Worm (Caenorhabditis elegans) whole organism, L4/young adult: Measurements from ENCODE around the gene col-91.

Experiments
- W03F9.2 ChIP-seq: fragments of 150-350 bp; optimal IDR thresholded peaks from 2 replicates; lab custom pipeline; 2014; ENCODE audit warnings: missing biosample characterization, missing genetic modification characterization
- dao-5 ChIP-seq: sonication (generic microtip); optimal IDR thresholded peaks from 2 replicates; lab custom pipeline; 2016; ENCODE audit warnings: missing genotype, missing genetic modification characterization, moderate library complexity, missing compliant biosample characterization
- him-1 ChIP-seq: sonication (generic microtip); optimal IDR thresholded peaks from 2 replicates; lab custom pipeline; 2016; ENCODE audit warnings: missing genotype, missing genetic modification reagents, missing genetic modification characterization, missing compliant biosample characterization

col-91 gene

DNA sequence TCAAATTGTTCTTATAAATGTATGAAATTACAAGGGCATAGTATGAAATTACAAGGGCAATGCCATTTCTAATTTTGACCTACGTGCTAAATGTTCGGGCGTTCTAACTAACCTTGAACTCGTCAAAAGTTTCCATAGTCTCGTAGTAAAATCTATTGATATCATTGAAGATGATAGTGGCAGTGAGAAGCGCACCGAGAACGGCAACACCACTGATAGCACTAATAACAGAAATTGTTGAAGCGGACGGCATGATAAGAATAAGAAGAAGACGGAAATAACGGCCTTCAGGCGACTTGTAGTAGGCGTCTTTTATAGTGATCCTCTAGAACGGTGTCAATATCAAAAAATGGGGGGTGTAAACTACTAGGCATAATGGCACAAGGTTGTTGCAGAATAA is at the start of gene col-91:
col-91 (minus strand) TSS at position 288 of the 400 bp plus-strand sequence.
- no peak for TF ChIP-seq him-1
- no peak for TF ChIP-seq dao-5 (tag; lab: Kevin White, UChicago)
- TF ChIP-seq W03F9.2 (tag; lab: Kevin White, UChicago) = no peak

DNA sequence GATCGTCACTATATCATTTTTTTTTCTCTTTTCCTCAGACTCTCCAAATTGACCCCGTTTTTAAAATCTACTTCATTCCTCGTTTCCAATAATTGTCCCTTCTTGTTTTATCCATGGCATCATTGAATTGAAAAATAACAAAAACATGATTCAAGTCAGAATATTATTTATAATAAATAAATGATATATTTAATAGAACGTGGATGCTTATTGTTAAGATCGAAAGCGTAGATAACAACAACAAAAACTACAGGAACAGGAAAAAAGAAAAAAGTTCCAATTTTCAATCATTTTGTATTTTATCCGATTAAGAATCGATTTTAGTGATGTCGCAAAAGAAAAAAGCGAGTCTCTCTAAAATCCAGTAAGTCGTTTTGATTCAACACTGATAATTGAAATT is 48.9 kb upstream of the col-91 start, which contains the start of gene F10E9.2:
F10E9.2 (plus strand) TSS at position 301 of the 400 bp plus-strand sequence.
- TF ChIP-seq dao-5 (tag; lab: Kevin White, UChicago) (no peak), W03F9.2 (tag; lab: Kevin White, UChicago) (no peak), him-1 (no peak)

ce11 chrIII:8310239-8311057 is 47.0 kb upstream of the col-91 start, which contains the start of gene F10E9.3:
F10E9.3 (plus strand) TSS chrIII:8311007.
- TF ChIP-seq W03F9.2 (tag; lab: Kevin White, UChicago) (no peak), him-1 (no peak), dao-5 (tag; lab: Kevin White, UChicago) (no peak)

- TF ChIP-seq W03F9.2 (tag; lab: Kevin White, UChicago) = no peak
- no peak for TF ChIP-seq him-1
- TF ChIP-seq dao-5 (tag; lab: Kevin White, UChicago) = no peak
Measured at ce11 chrIII:8308238-8308637, 44.8 kb upstream of the col-91 start, which contains the start of gene F10E9.4. F10E9.4 (plus strand) TSS chrIII:8308538.

DNA sequence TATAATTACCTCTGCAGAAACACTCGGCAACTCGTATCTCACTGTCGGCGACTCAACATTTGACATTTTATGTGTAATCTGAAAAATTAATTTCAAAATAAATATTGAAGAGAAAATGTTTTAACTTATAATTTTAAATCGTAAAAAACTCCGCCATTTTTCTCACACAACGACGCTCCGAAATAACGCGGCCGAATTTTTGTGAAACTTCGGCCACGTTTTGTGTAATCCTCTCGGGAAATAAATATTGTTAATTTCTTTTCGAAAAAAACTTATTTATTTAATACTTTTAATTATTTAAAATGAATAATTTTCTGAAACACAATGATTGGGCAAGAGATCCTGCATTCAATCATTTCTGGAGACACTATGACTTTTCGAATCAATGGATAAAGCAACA is 43.9 kb upstream of the col-91 start, which contains the start of the genes F10E9.7 and F10E9.5:
F10E9.7 (minus strand) TSS at position 86 of the 400 bp plus-strand sequence.
F10E9.5 (plus strand) TSS at position 237 of the 400 bp plus-strand sequence.
- TF ChIP-seq dao-5 (tag; lab: Kevin White, UChicago) = no peak
- peak; percentile 65 for TF ChIP-seq him-1
- peak; percentile 96 for TF ChIP-seq W03F9.2 (tag; lab: Kevin White, UChicago)

DNA sequence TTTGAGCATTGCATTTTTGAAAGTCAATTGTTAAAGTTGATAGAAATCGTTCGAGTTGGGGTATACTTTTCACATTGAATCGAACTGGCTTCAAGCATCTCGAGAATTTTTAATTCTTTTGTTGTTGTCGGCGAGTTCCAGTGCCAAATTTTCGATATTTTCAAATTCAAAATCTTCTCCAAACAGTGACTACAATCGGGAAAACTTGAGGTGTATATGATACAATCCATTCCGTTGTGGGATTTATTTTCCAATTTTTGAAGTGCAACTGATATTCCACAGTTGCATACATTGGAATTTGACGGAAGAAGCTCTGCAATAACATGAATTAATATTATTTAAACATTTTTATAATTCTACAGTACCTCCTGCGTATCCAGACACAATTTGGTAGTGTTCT is 42.4 kb upstream of the col-91 start:
- TF ChIP-seq W03F9.2 (tag; lab: Kevin White, UChicago) (no peak), dao-5 (tag; lab: Kevin White, UChicago) (no peak), him-1 (no peak)

ce11 chrIII:8305304-8305703 is 41.8 kb upstream of the col-91 start:
- TF ChIP-seq dao-5 (tag; lab: Kevin White, UChicago) = no peak
- TF ChIP-seq W03F9.2 (tag; lab: Kevin White, UChicago) = no peak
- TF ChIP-seq him-1 = no peak

- no peak for TF ChIP-seq him-1
- no peak for TF ChIP-seq dao-5 (tag; lab: Kevin White, UChicago)
- no peak for TF ChIP-seq W03F9.2 (tag; lab: Kevin White, UChicago)
Measured at ce11 chrIII:8303440-8303839, 40.0 kb upstream of the col-91 start.

DNA sequence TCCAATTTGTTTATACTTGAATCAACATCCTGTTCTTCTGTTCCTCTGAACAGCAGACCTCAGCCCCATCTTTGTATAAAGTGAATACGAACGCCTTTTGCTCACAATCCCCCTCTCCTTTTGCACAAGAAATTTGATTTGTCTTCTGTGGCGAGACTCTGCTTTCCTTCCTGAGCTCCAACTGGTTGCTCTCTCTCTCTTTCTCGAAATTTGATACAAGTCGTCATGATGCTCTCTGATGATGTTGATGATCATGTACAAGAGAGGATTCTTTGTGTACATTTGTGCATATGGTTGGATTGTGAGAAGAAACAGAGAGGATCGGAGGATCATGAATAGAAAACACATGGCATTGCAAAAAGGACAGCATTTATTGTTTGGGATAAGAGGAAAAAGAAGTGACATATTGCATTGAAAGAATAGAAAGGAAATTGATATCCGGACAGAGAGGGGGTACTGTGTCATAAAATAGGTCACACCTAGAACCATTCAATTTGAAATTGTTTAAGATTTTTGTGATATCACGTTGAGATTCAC is 37.5 kb upstream of the col-91 start:
- TF ChIP-seq dao-5 (tag; lab: Kevin White, UChicago) (no peak), W03F9.2 (tag; lab: Kevin White, UChicago) (no peak), him-1 (no peak)

DNA sequence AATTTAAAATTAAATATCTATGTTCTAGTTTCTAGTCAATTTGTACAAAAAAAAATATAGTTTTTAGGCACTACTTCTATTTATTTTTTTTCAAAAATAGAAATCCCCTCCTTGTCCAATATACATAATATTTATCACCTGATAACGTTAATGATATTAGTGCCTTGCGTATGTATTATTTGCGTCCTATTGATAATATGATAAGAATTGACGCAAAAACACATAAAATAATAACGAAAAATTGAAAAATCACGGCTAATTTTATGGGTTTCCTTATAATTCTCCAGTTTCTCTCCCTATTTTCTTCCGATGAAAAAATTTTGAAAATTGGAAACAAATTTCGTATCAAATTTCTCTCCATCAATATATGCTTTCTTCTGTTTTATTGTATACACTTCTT is 36.3 kb upstream of the col-91 start:
- TF ChIP-seq dao-5 (tag; lab: Kevin White, UChicago) = no peak
- TF ChIP-seq him-1 = no peak
- TF ChIP-seq W03F9.2 (tag; lab: Kevin White, UChicago) = no peak

ce11 chrIII:8299078-8299587 is 35.7 kb upstream of the col-91 start:
- no peak for TF ChIP-seq dao-5 (tag; lab: Kevin White, UChicago)
- TF ChIP-seq him-1 = no peak
- no peak for TF ChIP-seq W03F9.2 (tag; lab: Kevin White, UChicago)

DNA sequence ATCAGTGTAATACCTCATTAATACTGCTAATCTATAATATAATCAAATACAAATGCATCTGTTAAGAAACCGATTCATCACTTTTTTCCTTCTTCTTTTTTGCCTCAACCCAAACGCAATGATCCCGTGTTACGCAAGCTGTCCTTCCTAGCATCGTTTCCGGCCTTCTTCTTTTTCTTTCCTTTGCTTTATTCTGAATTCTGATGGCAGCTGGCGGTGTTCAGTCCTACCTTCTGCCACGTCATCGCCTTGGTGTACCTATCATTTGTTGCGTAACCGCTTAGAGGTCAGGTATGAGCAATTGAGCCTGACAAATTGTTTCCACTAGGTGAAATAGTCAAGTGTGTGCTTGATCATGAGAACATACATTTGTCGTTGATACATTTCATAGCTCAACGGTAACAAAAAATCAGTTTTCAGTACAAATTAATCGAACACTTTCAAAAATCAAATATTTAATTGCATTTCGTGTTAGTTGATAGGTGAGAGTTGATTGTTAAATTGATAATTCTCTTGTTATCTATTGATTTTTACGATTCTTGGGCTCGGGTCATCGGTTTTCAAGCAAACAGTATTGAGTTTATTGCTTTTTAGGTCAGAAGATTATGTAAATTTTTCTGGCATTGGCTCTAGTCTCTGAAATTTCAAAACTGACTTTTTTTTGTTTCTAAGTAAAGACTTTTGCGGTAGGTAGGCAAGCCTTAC is 34.9 kb upstream of the col-91 start:
- no peak for TF ChIP-seq dao-5 (tag; lab: Kevin White, UChicago)
- no peak for TF ChIP-seq him-1
- TF ChIP-seq W03F9.2 (tag; lab: Kevin White, UChicago) = no peak

ce11 chrIII:8293260-8293659 is 29.8 kb upstream of the col-91 start:
- TF ChIP-seq W03F9.2 (tag; lab: Kevin White, UChicago) (no peak), dao-5 (tag; lab: Kevin White, UChicago) (no peak), him-1 (no peak)
